Worm (Caenorhabditis elegans) whole organism, L4 larva: ENCODE data around the gene C06E1.9.

Experiments
- F10B5.3 ChIP-seq: sonication (generic microtip); optimal IDR thresholded peaks from 2 replicates; lab custom pipeline; 2016; ENCODE audit warnings: mild to moderate bottlenecking, missing genetic modification characterization, missing compliant biosample characterization
- F26F4.8 ChIP-seq: fragments of 200-800 bp; sonication (Bioruptor generic); conservative IDR thresholded peaks from 2 replicates; pipeline ENCODE4 v1.3.6; 2022; ENCODE audit warnings: missing genetic modification characterization, missing compliant biosample characterization
- R02D3.7 ChIP-seq: fragments of 150-350 bp; sonication (generic microtip); optimal IDR thresholded peaks from 3 replicates; lab custom pipeline; 2014; ENCODE audit warnings: missing biosample characterization, missing genetic modification characterization
- T26A8.4 ChIP-seq: fragments of 200-800 bp; sonication (Bioruptor generic); IDR thresholded peaks from 2 replicates; pipeline ENCODE4 v1.3.6; 2022; ENCODE audit warnings: missing genetic modification characterization, missing compliant biosample characterization
- Y105C5A.15 ChIP-seq: fragments of 200-800 bp; sonication (Bioruptor generic); IDR thresholded peaks from 2 replicates; pipeline ENCODE4 v1.3.6; 2022; ENCODE audit warnings: missing genetic modification characterization, missing compliant biosample characterization
- ZK337.2 ChIP-seq: fragments of 200-800 bp; sonication (Bioruptor generic); IDR thresholded peaks from 2 replicates; pipeline ENCODE4 v1.3.6; 2022; ENCODE audit warnings: missing genetic modification reagents, missing genetic modification characterization, missing compliant biosample characterization
- aha-1 ChIP-seq: fragments of 150-350 bp; peaks from one replicate; lab custom pipeline; 2014; ENCODE audit warnings: missing biosample characterization, missing genetic modification characterization
- aly-2 ChIP-seq: sonication (generic microtip); optimal IDR thresholded peaks from 2 replicates; lab custom pipeline; 2018; ENCODE audit warnings: missing biosample characterization, missing genetic modification characterization
- ama-1 ChIP-seq: fragments of 150-350 bp; optimal IDR thresholded peaks from 2 replicates; lab custom pipeline; 2014; ENCODE audit warnings: inconsistent platforms, mixed read lengths
- arid-1 ChIP-seq: fragments of 200-800 bp; sonication (Bioruptor generic); conservative IDR thresholded peaks from 2 replicates; pipeline ENCODE4 v1.3.6; 2022; ENCODE audit warnings: missing genetic modification reagents, missing genetic modification characterization, missing compliant biosample characterization
- attf-4 ChIP-seq: sonication (generic microtip); optimal IDR thresholded peaks from 3 replicates; lab custom pipeline; 2017; ENCODE audit warnings: missing biosample characterization, missing genetic modification characterization
- ceh-62 ChIP-seq: sonication (generic microtip); optimal IDR thresholded peaks from 2 replicates; lab custom pipeline; 2017; ENCODE audit warnings: missing biosample characterization, missing genetic modification characterization
- ces-1 ChIP-seq: fragments of 150-350 bp; sonication (generic microtip); optimal IDR thresholded peaks from 4 replicates; lab custom pipeline; 2014; ENCODE audit warnings: missing biosample characterization, missing genetic modification reagents, missing genetic modification characterization
- ctbp-1 ChIP-seq: fragments of 200-800 bp; sonication (Bioruptor generic); IDR thresholded peaks from 2 replicates; pipeline ENCODE4 v1.3.6; 2022; ENCODE audit warnings: missing genetic modification reagents, missing genetic modification characterization, missing compliant biosample characterization
- dmd-8 ChIP-seq: fragments of 200-800 bp; sonication (Bioruptor generic); IDR thresholded peaks from 2 replicates; pipeline ENCODE4 v1.3.6; 2022; ENCODE audit warnings: missing genetic modification characterization, missing compliant biosample characterization
- dmd-9 ChIP-seq: fragments of 200-800 bp; sonication (Bioruptor generic); IDR thresholded peaks from 2 replicates; pipeline ENCODE4 v1.3.6; 2022; ENCODE audit warnings: missing genetic modification reagents, missing genetic modification characterization, missing compliant biosample characterization
- egl-43 ChIP-seq: fragments of 200-800 bp; sonication (Bioruptor generic); IDR thresholded peaks from 2 replicates; pipeline ENCODE4 v1.3.6; 2022; ENCODE audit warnings: missing genetic modification reagents, missing genetic modification characterization, missing compliant biosample characterization
- gei-8 ChIP-seq: fragments of 200-800 bp; sonication (Bioruptor generic); optimal IDR thresholded peaks from 2 replicates; lab custom pipeline; 2018; ENCODE audit warnings: mild to moderate bottlenecking, missing genetic modification characterization, missing compliant biosample characterization
- hif-1 ChIP-seq, 2 experiments: sonication (generic microtip); optimal IDR thresholded peaks; 2 replicates each; lab custom pipeline; 2016 to 2017; ENCODE audit warnings: missing compliant biosample characterization in 2 of 2, missing genetic modification characterization in 2 of 2, missing genetic modification reagents in 2 of 2, missing genotype in 2 of 2, mild to moderate bottlenecking in 1 of 2
- hlh-11 ChIP-seq: fragments of 200-800 bp; sonication (Bioruptor generic); optimal IDR thresholded peaks from 2 replicates; lab custom pipeline; 2018; ENCODE audit warnings: mild to moderate bottlenecking, missing genetic modification characterization, missing compliant biosample characterization
- hlh-30 ChIP-seq: sonication (generic microtip); optimal IDR thresholded peaks from 2 replicates; lab custom pipeline; 2017; ENCODE audit warnings: antibody characterized with exemption, mild to moderate bottlenecking, missing genetic modification characterization, missing compliant biosample characterization; ENCODE audit not compliant: insufficient read depth
- hmg-1.1 ChIP-seq: fragments of 200-800 bp; sonication (Bioruptor generic); IDR thresholded peaks from 2 replicates; pipeline ENCODE4 v1.3.6; 2022; ENCODE audit warnings: missing genetic modification reagents, missing genetic modification characterization, missing compliant biosample characterization
- lin-38 ChIP-seq: fragments of 200-800 bp; sonication (Bioruptor generic); IDR thresholded peaks from 2 replicates; pipeline ENCODE4 v1.3.6; 2022; ENCODE audit warnings: missing genetic modification reagents, missing genetic modification characterization, missing compliant biosample characterization
- lsy-2 ChIP-seq, 2 experiments: fragments of 150-350 bp in 1 of 2; sonication (generic microtip) in 1 of 2; optimal IDR thresholded peaks; 2 replicates each; lab custom pipeline; 2014 to 2017; ENCODE audit warnings: missing biosample characterization in 2 of 2, missing genetic modification characterization in 2 of 2
- madf-5 ChIP-seq, 2 experiments: fragments of 200-800 bp; sonication (Bioruptor generic); IDR thresholded peaks; 2 replicates each; pipeline ENCODE4 v1.3.6; 2022; ENCODE audit warnings: missing compliant biosample characterization in 2 of 2, missing genetic modification characterization in 2 of 2
- madf-9 ChIP-seq: fragments of 200-800 bp; sonication (Bioruptor generic); conservative IDR thresholded peaks from 2 replicates; pipeline ENCODE4 v1.3.6; 2022; ENCODE audit warnings: missing genetic modification reagents, missing genetic modification characterization, missing compliant biosample characterization
- mdt-29 ChIP-seq: fragments of 200-800 bp; sonication (Bioruptor generic); IDR thresholded peaks from 2 replicates; pipeline ENCODE4 v1.3.6; 2022; ENCODE audit warnings: missing genetic modification reagents, missing genetic modification characterization, missing compliant biosample characterization
- mes-2 ChIP-seq: sonication (generic microtip); optimal IDR thresholded peaks from 2 replicates; lab custom pipeline; 2016; ENCODE audit warnings: missing genotype, mild to moderate bottlenecking, missing genetic modification characterization, missing compliant biosample characterization; ENCODE audit not compliant: poor library complexity, severe bottlenecking
- nhr-11 ChIP-seq: fragments of 150-350 bp; optimal IDR thresholded peaks from 2 replicates; lab custom pipeline; 2014; ENCODE audit warnings: missing biosample characterization, missing genetic modification characterization
- nhr-237 ChIP-seq: sonication (generic microtip); optimal IDR thresholded peaks from 2 replicates; lab custom pipeline; 2017; ENCODE audit warnings: missing biosample characterization, missing genetic modification characterization
- nhr-28 ChIP-seq: fragments of 150-350 bp; optimal IDR thresholded peaks from 2 replicates; lab custom pipeline; 2014; ENCODE audit warnings: missing biosample characterization, missing genetic modification characterization
- nhr-41 ChIP-seq: fragments of 200-800 bp; sonication (Bioruptor generic); IDR thresholded peaks from 2 replicates; pipeline ENCODE4 v1.3.6; 2022; ENCODE audit warnings: missing genetic modification reagents, missing genetic modification characterization, missing compliant biosample characterization
- nhr-76 ChIP-seq: fragments of 150-350 bp; optimal IDR thresholded peaks from 2 replicates; lab custom pipeline; 2014; ENCODE audit warnings: missing biosample characterization, missing genetic modification characterization
- nhr-77 ChIP-seq: fragments of 150-350 bp; optimal IDR thresholded peaks from 2 replicates; lab custom pipeline; 2014; ENCODE audit warnings: missing biosample characterization, missing genetic modification characterization
- php-3 ChIP-seq: fragments of 200-800 bp; sonication (Bioruptor generic); IDR thresholded peaks from 2 replicates; pipeline ENCODE4 v1.3.6; 2022; ENCODE audit warnings: missing genetic modification reagents, missing genetic modification characterization, missing compliant biosample characterization
- rbr-2 ChIP-seq: sonication (generic microtip); optimal IDR thresholded peaks from 2 replicates; lab custom pipeline; 2016; ENCODE audit warnings: missing genotype, missing genetic modification characterization, missing compliant biosample characterization
- saeg-2 ChIP-seq: fragments of 200-800 bp; sonication (Bioruptor generic); IDR thresholded peaks from 2 replicates; pipeline ENCODE4 v1.3.6; 2022; ENCODE audit warnings: missing genetic modification reagents, missing genetic modification characterization, missing compliant biosample characterization
- set-16 ChIP-seq: fragments of 200-800 bp; sonication (Bioruptor generic); IDR thresholded peaks from 2 replicates; pipeline ENCODE4 v1.3.6; 2022; ENCODE audit warnings: missing genetic modification reagents, missing genetic modification characterization, missing compliant biosample characterization
- snpc-1.2 ChIP-seq: fragments of 200-800 bp; sonication (Bioruptor generic); IDR thresholded peaks from 2 replicates; pipeline ENCODE4 v1.3.6; 2022; ENCODE audit warnings: missing genetic modification reagents, missing genetic modification characterization, missing compliant biosample characterization
- tag-97 ChIP-seq: fragments of 200-800 bp; sonication (Bioruptor generic); IDR thresholded peaks from 2 replicates; pipeline ENCODE4 v1.3.6; 2022; ENCODE audit warnings: missing genetic modification characterization, missing compliant biosample characterization
- tra-1 ChIP-seq: fragments of 200-800 bp; sonication (Bioruptor generic); IDR thresholded peaks from 2 replicates; pipeline ENCODE4 v1.3.6; 2022; ENCODE audit warnings: missing genetic modification reagents, missing genetic modification characterization, missing compliant biosample characterization
- unc-130 ChIP-seq: sonication (generic microtip); optimal IDR thresholded peaks from 2 replicates; lab custom pipeline; 2016; ENCODE audit warnings: missing genetic modification reagents, missing genetic modification characterization, missing compliant biosample characterization
- unc-62 ChIP-seq, 3 experiments: fragments of 150-350 bp in 1 of 3; sonication (generic microtip); optimal IDR thresholded peaks in 2 of 3; peaks in 1 of 3; 1 replicate in 1 of 3; 2 replicates in 2 of 3; lab custom pipeline; 2014 to 2017; ENCODE audit warnings: missing biosample characterization in 3 of 3, missing genetic modification characterization in 3 of 3, missing genetic modification reagents in 3 of 3, missing genotype in 1 of 3
- vab-7 ChIP-seq: fragments of 200-800 bp; sonication (Bioruptor generic); IDR thresholded peaks from 2 replicates; pipeline ENCODE4 v1.3.6; 2022; ENCODE audit warnings: missing genetic modification reagents, missing genetic modification characterization, missing compliant biosample characterization
- zip-11 ChIP-seq: fragments of 200-800 bp; sonication (Bioruptor generic); IDR thresholded peaks from 2 replicates; pipeline ENCODE4 v1.3.6; 2022; ENCODE audit warnings: missing genetic modification characterization, missing compliant biosample characterization
- zip-2 ChIP-seq: fragments of 150-350 bp; optimal IDR thresholded peaks from 2 replicates; lab custom pipeline; 2014; ENCODE audit warnings: missing biosample characterization, missing genetic modification characterization

The C06E1.9 gene

ce11 chrIII:8652922-8653321, 43.3 kb upstream of the C06E1.9 start (continued):
- 0 out of 2 replicates have a peak, but pooled peaks have one; percentile 54 for TF ChIP-seq saeg-2 (GFP tag; lab: Robert Waterston, UW)
- TF ChIP-seq set-16 (GFP tag; lab: Robert Waterston, UW), result no peak
- TF ChIP-seq nhr-28 (tag; lab: Kevin White, UChicago), result no peak
- TF ChIP-seq zip-2 (tag; lab: Kevin White, UChicago), result no peak
- TF ChIP-seq arid-1 (GFP tag; lab: Robert Waterston, UW), result peak; percentile 18; the same call in 1 of the 2 replicates
- no peak for TF ChIP-seq unc-130 (GFP tag; lab: Kevin White, UChicago)
- peak; percentile 44; the same call in 1 of the 2 replicates for TF ChIP-seq mdt-29 (GFP tag; lab: Robert Waterston, UW)
- no peak for TF ChIP-seq F10B5.3 (tag; lab: Kevin White, UChicago)
- peak in 1 of 2 experiments; percentile 92 for TF ChIP-seq unc-62 (GFP tag; optimal IDR thresholded peaks at IDR 0.05 in 1 of 2; lab: Kevin White, UChicago)
- TF ChIP-seq unc-62 (tag; optimal IDR thresholded peaks at IDR 0.05; lab: Kevin White, UChicago), result no peak
- TF ChIP-seq nhr-76 (tag; lab: Kevin White, UChicago), result no peak
- no peak for TF ChIP-seq attf-4 (tag; lab: Kevin White, UChicago)
- peak; percentile 75 for TF ChIP-seq T26A8.4 (GFP tag; lab: Robert Waterston, UW)
- peak; percentile 63; the same call in 1 of the 2 replicates for TF ChIP-seq F26F4.8 (GFP tag; lab: Robert Waterston, UW)
- TF ChIP-seq aly-2 (tag; lab: Kevin White, UChicago), result peak; percentile 5
- peak; percentile 74; the same call in 1 of the 2 replicates for TF ChIP-seq dmd-8
- peak; percentile 67 for TF ChIP-seq hmg-1.1 (GFP tag; lab: Robert Waterston, UW)
- peak; percentile 97 for TF ChIP-seq aha-1 (tag; lab: Kevin White, UChicago)
- no peak for TF ChIP-seq ZK337.2 (GFP tag; lab: Robert Waterston, UW)
- TF ChIP-seq madf-5 (GFP tag; IDR thresholded peaks at IDR 0.05; lab: Robert Waterston, UW), result peak; percentile 11 to 64; a peak in 1 of 4 replicates
- TF ChIP-seq tra-1, result no peak
- peak in 1 of 2 experiments; percentile 42 for TF ChIP-seq lsy-2 (tag; optimal IDR thresholded peaks at IDR 0.05; lab: Kevin White, UChicago)
- peak; percentile 35; the same call in 1 of the 2 replicates for TF ChIP-seq madf-9 (GFP tag; lab: Robert Waterston, UW)
- TF ChIP-seq lin-38, result peak; percentile 73
- peak; percentile 51; the same call in 1 of the 2 replicates for TF ChIP-seq ctbp-1 (GFP tag; lab: Robert Waterston, UW)
- peak in 1 of 2 experiments; percentile 17 for TF ChIP-seq hif-1 (tag; optimal IDR thresholded peaks at IDR 0.05; lab: Kevin White, UChicago)
- no peak for TF ChIP-seq nhr-237 (tag; lab: Kevin White, UChicago)
- no peak for TF ChIP-seq tag-97
- no peak for TF ChIP-seq nhr-77 (tag; lab: Kevin White, UChicago)
- peak; percentile 72 for TF ChIP-seq ama-1 (lab: Kevin White, UChicago)
- no peak for TF ChIP-seq Y105C5A.15
- no peak for TF ChIP-seq ces-1 (GFP tag; lab: Kevin White, UChicago)
- TF ChIP-seq snpc-1.2, result peak; percentile 72
- no peak for TF ChIP-seq gei-8 (GFP tag; lab: Kevin White, UChicago)
- 0 out of 2 replicates have a peak, but pooled peaks have one; percentile 57 for TF ChIP-seq php-3
- peak; percentile 80 for TF ChIP-seq egl-43 (GFP tag; lab: Robert Waterston, UW)
- no peak for TF ChIP-seq R02D3.7 (tag; lab: Kevin White, UChicago)
- no peak for TF ChIP-seq dmd-9 (GFP tag; lab: Robert Waterston, UW)
- no peak for TF ChIP-seq nhr-41 (GFP tag; lab: Robert Waterston, UW)
- no peak for TF ChIP-seq ceh-62 (tag; lab: Kevin White, UChicago)
- TF ChIP-seq hlh-30 (tag; lab: Kevin White, UChicago), result no peak
- peak; percentile 71 for TF ChIP-seq mes-2 (tag; lab: Kevin White, UChicago)
- TF ChIP-seq vab-7 (GFP tag; lab: Robert Waterston, UW), result peak; percentile 83
- peak; percentile 47 for TF ChIP-seq rbr-2 (tag; lab: Kevin White, UChicago)
- peak; percentile 14 for TF ChIP-seq hlh-11 (tag; lab: Kevin White, UChicago)
- no peak for TF ChIP-seq zip-11 (GFP tag; lab: Robert Waterston, UW)
- TF ChIP-seq nhr-11 (tag; lab: Kevin White, UChicago), result no peak
- TF ChIP-seq, all 104 proteins: peak for 38
